Fruit fly (Drosophila melanogaster) whole organism, embryonic: ENCODE measurements around the gene CG1309.

Experiments used
- Abd-B ChIP-seq: fragments of 200-800 bp; sonication (Bioruptor generic); optimal IDR thresholded peaks from 2 replicates; lab custom pipeline; 2018; ENCODE audit warnings: missing biosample characterization, mild to moderate bottlenecking, missing genetic modification characterization, moderate library complexity
- Adf1 ChIP-seq: fragments of 200-800 bp; sonication (Bioruptor generic); IDR thresholded peaks from 2 replicates; pipeline ENCODE4 v1.3.6; 2022; ENCODE audit warnings: missing biosample characterization, missing genetic modification characterization
- Blimp-1 ChIP-seq: fragments of 200-800 bp; sonication (Bioruptor generic); optimal IDR thresholded peaks from 3 replicates; lab custom pipeline; 2018; ENCODE audit warnings: missing biosample characterization, missing genetic modification characterization, mild to moderate bottlenecking, moderate library complexity, missing genetic modification reagents
- CG1024 ChIP-seq: fragments of 200-800 bp; sonication (Bioruptor generic); IDR thresholded peaks from 2 replicates; pipeline ENCODE4 v1.3.6; 2022; ENCODE audit warnings: missing biosample characterization, missing genetic modification characterization
- CG10565 ChIP-seq: fragments of 200-800 bp; sonication (Bioruptor generic); optimal IDR thresholded peaks from 3 replicates; lab custom pipeline; 2016; ENCODE audit warnings: missing biosample characterization, mild to moderate bottlenecking, missing genetic modification characterization
- CG11093 ChIP-seq: fragments of 200-800 bp; sonication (Bioruptor generic); IDR thresholded peaks from 3 replicates; pipeline ENCODE4 v1.3.6; 2022; ENCODE audit warnings: missing biosample characterization, missing genetic modification characterization
- CG12155 ChIP-seq: fragments of 200-800 bp; sonication (Bioruptor generic); optimal IDR thresholded peaks from 3 replicates; lab custom pipeline; 2016; ENCODE audit warnings: missing biosample characterization, missing genetic modification characterization
- CG15011 ChIP-seq: fragments of 200-800 bp; sonication (Bioruptor generic); optimal IDR thresholded peaks from 3 replicates; lab custom pipeline; 2018; ENCODE audit warnings: missing biosample characterization, mild to moderate bottlenecking, missing genetic modification characterization
- CG15514 ChIP-seq: fragments of 200-800 bp; sonication (Bioruptor generic); optimal IDR thresholded peaks from 3 replicates; lab custom pipeline; 2017; ENCODE audit warnings: missing biosample characterization, missing genetic modification characterization, mild to moderate bottlenecking, moderate library complexity, missing genetic modification reagents
- CG2120 ChIP-seq: fragments of 200-800 bp; sonication (Bioruptor generic); optimal IDR thresholded peaks from 3 replicates; lab custom pipeline; 2016; ENCODE audit warnings: missing biosample characterization, missing genetic modification characterization
- CG2129 ChIP-seq: fragments of 200-800 bp; sonication (Bioruptor generic); IDR thresholded peaks from 2 replicates; pipeline ENCODE4 v1.3.6; 2022; ENCODE audit warnings: missing biosample characterization, missing genetic modification characterization; ENCODE audit not compliant: partially characterized antibody
- CG2712 ChIP-seq: fragments of 200-800 bp; optimal IDR thresholded peaks from 3 replicates; lab custom pipeline; 2019; ENCODE audit warnings: missing biosample characterization, mild to moderate bottlenecking, missing genetic modification characterization, moderate library complexity
- CG31441 ChIP-seq: fragments of 200-800 bp; sonication (Bioruptor generic); IDR thresholded peaks from 2 replicates; pipeline ENCODE4 v1.3.6; 2022; ENCODE audit warnings: missing biosample characterization, missing genetic modification characterization
- CG33557 ChIP-seq: fragments of 200-800 bp; sonication (Bioruptor generic); optimal IDR thresholded peaks from 2 replicates; lab custom pipeline; 2019; ENCODE audit warnings: missing biosample characterization, mild to moderate bottlenecking, missing genetic modification characterization, moderate library complexity
- CG3847 ChIP-seq: fragments of 200-800 bp; sonication (Bioruptor generic); IDR thresholded peaks from 2 replicates; pipeline ENCODE4 v1.3.6; 2022; ENCODE audit warnings: missing biosample characterization, missing genetic modification characterization
- CG42726 ChIP-seq: fragments of 200-800 bp; sonication (Bioruptor generic); IDR thresholded peaks from 2 replicates; pipeline ENCODE4 v1.3.6; 2022; ENCODE audit warnings: missing biosample characterization, missing genetic modification characterization; ENCODE audit not compliant: partially characterized antibody
- CG7271 ChIP-seq: fragments of 200-800 bp; sonication (Bioruptor generic); optimal IDR thresholded peaks from 2 replicates; lab custom pipeline; 2018; ENCODE audit warnings: missing biosample characterization, mild to moderate bottlenecking, missing genetic modification characterization, moderate library complexity
- CG7357 ChIP-seq: fragments of 200-800 bp; sonication (Bioruptor generic); IDR thresholded peaks from 3 replicates; pipeline ENCODE4 v1.3.6; 2022; ENCODE audit warnings: missing biosample characterization, missing genetic modification characterization
- CG9932 ChIP-seq: fragments of 200-800 bp; sonication (Bioruptor generic); IDR thresholded peaks from 2 replicates; pipeline ENCODE4 v1.3.6; 2022; ENCODE audit warnings: missing biosample characterization, missing genetic modification characterization
- CHES-1-like ChIP-seq: fragments of 200-800 bp; sonication (Bioruptor generic); optimal IDR thresholded peaks from 2 replicates; lab custom pipeline; 2016; ENCODE audit warnings: missing biosample characterization, missing genetic modification characterization
- CrebB ChIP-seq: fragments of 200-800 bp; sonication (Bioruptor generic); optimal IDR thresholded peaks from 3 replicates; lab custom pipeline; 2018; ENCODE audit warnings: missing biosample characterization, mild to moderate bottlenecking, missing genetic modification characterization
- D ChIP-seq, 2 experiments: fragments of 200-800 bp in 1 of 2; fragments of >200 bp in 1 of 2; sonication (Bioruptor generic) in 1 of 2; optimal IDR thresholded peaks; 2 replicates in 1 of 2; 3 replicates in 1 of 2; lab custom pipeline; 2017; ENCODE audit warnings: mild to moderate bottlenecking in 1 of 2, missing biosample characterization in 1 of 2, missing genetic modification characterization in 1 of 2, missing genetic modification reagents in 1 of 2
- D19B ChIP-seq: fragments of 200-800 bp; sonication (Bioruptor generic); optimal IDR thresholded peaks from 2 replicates; lab custom pipeline; 2017; ENCODE audit warnings: missing biosample characterization, mild to moderate bottlenecking, missing genetic modification characterization
- Dip3 ChIP-seq: fragments of 200-800 bp; sonication (Bioruptor generic); optimal IDR thresholded peaks from 3 replicates; lab custom pipeline; 2016; ENCODE audit warnings: missing biosample characterization, missing genetic modification characterization
- Dref ChIP-seq: fragments of 200-800 bp; sonication (Bioruptor generic); IDR thresholded peaks from 2 replicates; pipeline ENCODE4 v1.3.6; 2022; ENCODE audit warnings: missing biosample characterization, missing genetic modification characterization
- Ets65A ChIP-seq: fragments of 200-800 bp; sonication (Bioruptor generic); peaks from one replicate; lab custom pipeline; 2016; ENCODE audit warnings: missing biosample characterization, missing genetic modification characterization
- Fer3 ChIP-seq: fragments of 200-800 bp; sonication (Bioruptor generic); optimal IDR thresholded peaks from 2 replicates; lab custom pipeline; 2018; ENCODE audit warnings: missing biosample characterization, mild to moderate bottlenecking, missing genetic modification characterization, moderate library complexity
- GATAe ChIP-seq: fragments of 200-800 bp; sonication (Bioruptor generic); conservative IDR thresholded peaks from 2 replicates; pipeline ENCODE4 v1.3.6; 2022; ENCODE audit warnings: missing biosample characterization, missing genetic modification characterization
- Lim3 ChIP-seq: fragments of 200-800 bp; sonication (Bioruptor generic); IDR thresholded peaks from 2 replicates; pipeline ENCODE4 v1.3.6; 2022; ENCODE audit warnings: missing biosample characterization, missing genetic modification characterization
- NC2α ChIP-seq: fragments of 200-800 bp; sonication (Bioruptor generic); optimal IDR thresholded peaks from 2 replicates; lab custom pipeline; 2016; ENCODE audit warnings: missing biosample characterization, missing genetic modification characterization
- Nf-YB ChIP-seq: fragments of 200-800 bp; sonication (Bioruptor generic); optimal IDR thresholded peaks from 3 replicates; lab custom pipeline; 2019; ENCODE audit warnings: missing biosample characterization, mild to moderate bottlenecking, missing genetic modification characterization, moderate library complexity
- Opbp ChIP-seq: fragments of 200-800 bp; sonication (Bioruptor generic); IDR thresholded peaks from 3 replicates; pipeline ENCODE4 v1.3.6; 2022; ENCODE audit warnings: missing biosample characterization, missing genetic modification characterization; ENCODE audit not compliant: partially characterized antibody
- Tbp ChIP-seq: fragments of >200 bp; optimal IDR thresholded peaks from 2 replicates; lab custom pipeline; 2018; ENCODE audit warnings: missing biosample characterization, missing genetic modification characterization
- abd-A ChIP-seq: fragments of 200-800 bp; sonication (Bioruptor generic); optimal IDR thresholded peaks from 3 replicates; lab custom pipeline; 2019; ENCODE audit warnings: missing biosample characterization, mild to moderate bottlenecking, missing genetic modification characterization, moderate library complexity
- br ChIP-seq: fragments of >200 bp; optimal IDR thresholded peaks from 2 replicates; lab custom pipeline; 2017
- cad ChIP-seq: fragments of >200 bp; optimal IDR thresholded peaks from 2 replicates; lab custom pipeline; 2017; ENCODE audit warnings: missing biosample characterization, missing genetic modification characterization
- croc ChIP-seq: fragments of 200-800 bp; sonication (Bioruptor generic); conservative IDR thresholded peaks from 3 replicates; pipeline ENCODE4 v1.3.6; 2022; ENCODE audit warnings: missing biosample characterization, missing genetic modification characterization
- dati ChIP-seq: fragments of 200-800 bp; sonication (Bioruptor generic); IDR thresholded peaks from 2 replicates; pipeline ENCODE4 v1.3.6; 2022; ENCODE audit warnings: missing biosample characterization, missing genetic modification characterization
- fd64A ChIP-seq: fragments of 200-800 bp; sonication (Bioruptor generic); optimal IDR thresholded peaks from 3 replicates; lab custom pipeline; 2018; ENCODE audit warnings: missing biosample characterization, mild to moderate bottlenecking, missing genetic modification characterization
- fru ChIP-seq: fragments of >200 bp; optimal IDR thresholded peaks from 2 replicates; lab custom pipeline; 2017
- jigr1 ChIP-seq: fragments of 200-800 bp; sonication (Bioruptor generic); IDR thresholded peaks from 3 replicates; pipeline ENCODE4 v1.3.6; 2022; ENCODE audit warnings: missing biosample characterization, missing genetic modification characterization
- kni ChIP-seq: fragments of 200-800 bp; sonication (Bioruptor generic); optimal IDR thresholded peaks from 3 replicates; lab custom pipeline; 2017; ENCODE audit warnings: mild to moderate bottlenecking, missing biosample characterization, missing genetic modification reagents, missing genetic modification characterization
- nmo ChIP-seq: fragments of 200-800 bp; sonication (Bioruptor generic); optimal IDR thresholded peaks from 2 replicates; lab custom pipeline; 2018; ENCODE audit warnings: missing biosample characterization, mild to moderate bottlenecking, missing genetic modification characterization, moderate library complexity
- oc ChIP-seq: fragments of 200-800 bp; sonication (Bioruptor generic); optimal IDR thresholded peaks from 2 replicates; lab custom pipeline; 2018; ENCODE audit warnings: missing biosample characterization, mild to moderate bottlenecking, missing genetic modification characterization, moderate library complexity
- pita ChIP-seq: fragments of 200-800 bp; sonication (Bioruptor generic); optimal IDR thresholded peaks from 2 replicates; lab custom pipeline; 2017; ENCODE audit warnings: missing biosample characterization, mild to moderate bottlenecking, missing genetic modification characterization
- pzg ChIP-seq: fragments of 200-800 bp; sonication (Bioruptor generic); optimal IDR thresholded peaks from 3 replicates; lab custom pipeline; 2018; ENCODE audit warnings: missing biosample characterization, mild to moderate bottlenecking, missing genetic modification characterization, moderate library complexity
- repo ChIP-seq: fragments of 200-800 bp; sonication (Bioruptor generic); optimal IDR thresholded peaks from 2 replicates; lab custom pipeline; 2016; ENCODE audit warnings: missing biosample characterization, missing genetic modification characterization
- row ChIP-seq: fragments of 200-800 bp; sonication (Bioruptor generic); IDR thresholded peaks from 3 replicates; pipeline ENCODE4 v1.3.6; 2022; ENCODE audit warnings: missing biosample characterization, missing genetic modification characterization
- seq ChIP-seq: fragments of 200-800 bp; sonication (Bioruptor generic); IDR thresholded peaks from 2 replicates; pipeline ENCODE4 v1.3.6; 2022; ENCODE audit warnings: missing biosample characterization, missing genetic modification characterization
- slp2 ChIP-seq: fragments of 200-800 bp; sonication (Bioruptor generic); optimal IDR thresholded peaks from 2 replicates; lab custom pipeline; 2016; ENCODE audit warnings: missing biosample characterization, missing genetic modification characterization
- yki ChIP-seq: fragments of >200 bp; optimal IDR thresholded peaks from 3 replicates; lab custom pipeline; 2018

Gene CG1309

dm6 chr3L:4230357-4230901 is 28.8 kb upstream of the CG1309 start (continued):
- TF ChIP-seq Dref (no peak), Fer3 (tag; lab: Kevin White, UChicago) (peak; percentile 80), kni (GFP tag; lab: Kevin White, UChicago) (peak; percentile 93), br (lab: Kevin White, UChicago) (no peak), oc (peak; percentile 91), NC2α (GFP tag; lab: Kevin White, UChicago) (peak; percentile 93), CrebB (tag; lab: Kevin White, UChicago) (peak; percentile 83), CG2712 (tag; lab: Kevin White, UChicago) (peak; percentile 98), pita (no peak), Opbp (GFP tag; lab: Robert Waterston, UW) (no peak), CG10565 (GFP tag; lab: Kevin White, UChicago) (peak; percentile 66), cad (no peak), abd-A (tag; lab: Kevin White, UChicago) (peak; percentile 73), slp2 (GFP tag; lab: Kevin White, UChicago) (peak; percentile 95), Ets65A (GFP tag; lab: Kevin White, UChicago) (peak; percentile 99), CG7357 (GFP tag; lab: Robert Waterston, UW) (peak; percentile 83), CG3847 (peak; percentile 75), Lim3 (GFP tag; lab: Robert Waterston, UW) (0 out of 2 replicates have a peak, but pooled peaks have one; percentile 56), CG9932 (GFP tag; lab: Robert Waterston, UW) (no peak), CG7271 (tag; lab: Kevin White, UChicago) (peak; percentile 83), CG33557 (GFP tag; lab: Kevin White, UChicago) (peak; percentile 97), croc (GFP tag; lab: Robert Waterston, UW) (peak; percentile 95), CG15514 (GFP tag; lab: Kevin White, UChicago) (peak; percentile 29), yki (lab: Kevin White, UChicago) (no peak), CG2129 (no peak), fru (lab: Kevin White, UChicago) (no peak), CG1024 (peak; percentile 66), CG42726 (no peak), row (peak; percentile 96), CG15011 (peak; percentile 82), jigr1 (GFP tag; lab: Robert Waterston, UW) (peak; percentile 89), CHES-1-like (peak; percentile 89), pzg (GFP tag; lab: Kevin White, UChicago) (no peak), CG2120 (GFP tag; lab: Kevin White, UChicago) (peak; percentile 43), CG31441 (peak; percentile 98), Tbp (GFP tag; lab: Kevin White, UChicago) (no peak), CG12155 (GFP tag; lab: Kevin White, UChicago) (peak; percentile 85), Dip3 (GFP tag; lab: Kevin White, UChicago) (peak; percentile 54), Blimp-1 (GFP tag; lab: Kevin White, UChicago) (peak; percentile 94), D (optimal IDR thresholded peaks at IDR 0.05; lab: Kevin White, UChicago) (no peak), D (GFP tag; optimal IDR thresholded peaks at IDR 0.05; lab: Kevin White, UChicago) (peak; percentile 98), GATAe (GFP tag; lab: Robert Waterston, UW) (no peak), Adf1 (no peak), fd64A (GFP tag; lab: Kevin White, UChicago) (peak; percentile 84), seq (GFP tag; lab: Robert Waterston, UW) (peak; percentile 77), Abd-B (GFP tag; lab: Kevin White, UChicago) (peak; percentile 93), CG11093 (GFP tag; lab: Robert Waterston, UW) (peak; percentile 90), nmo (GFP tag; lab: Kevin White, UChicago) (peak; percentile 97), D19B (no peak), Nf-YB (GFP tag; lab: Kevin White, UChicago) (peak; percentile 82), dati (GFP tag; lab: Robert Waterston, UW) (peak; percentile 43), repo (GFP tag; lab: Kevin White, UChicago) (peak; percentile 93)
